Worm (Caenorhabditis elegans) whole organism, mixed stage, embryonic: Measurements from ENCODE around the gene W10D9.3.

Experiments
- M03D4.4 ChIP-seq: sonication (generic microtip); optimal IDR thresholded peaks from 2 replicates; lab custom pipeline; 2017; ENCODE audit warnings: mild to moderate bottlenecking, missing genetic modification characterization, missing compliant biosample characterization
- bed-3 ChIP-seq: fragments of 200-800 bp; sonication (Bioruptor generic); optimal IDR thresholded peaks from 3 replicates; lab custom pipeline; 2018; ENCODE audit warnings: mild to moderate bottlenecking, missing genetic modification characterization, moderate library complexity, missing compliant biosample characterization
- blmp-1 ChIP-seq: fragments of 150-350 bp; optimal IDR thresholded peaks from 2 replicates; lab custom pipeline; 2014; ENCODE audit warnings: missing biosample characterization, missing genetic modification characterization
- ceh-39 ChIP-seq: fragments of 150-350 bp; optimal IDR thresholded peaks from 2 replicates; lab custom pipeline; 2014; ENCODE audit warnings: missing biosample characterization, missing genetic modification characterization
- ceh-43 ChIP-seq: fragments of 200-800 bp; sonication (Bioruptor generic); optimal IDR thresholded peaks from 2 replicates; lab custom pipeline; 2018; ENCODE audit warnings: mild to moderate bottlenecking, missing genetic modification characterization, moderate library complexity, missing compliant biosample characterization
- ceh-83 ChIP-seq: fragments of 200-800 bp; sonication (Bioruptor generic); optimal IDR thresholded peaks from 2 replicates; lab custom pipeline; 2018; ENCODE audit warnings: mild to moderate bottlenecking, missing genetic modification characterization, missing compliant biosample characterization
- ces-1 ChIP-seq: fragments of 150-350 bp; optimal IDR thresholded peaks from 2 replicates; lab custom pipeline; 2014; ENCODE audit warnings: missing biosample characterization, missing genetic modification reagents, missing genetic modification characterization
- cnd-1 ChIP-seq: fragments of 200-800 bp; sonication (Bioruptor generic); optimal IDR thresholded peaks from 2 replicates; lab custom pipeline; 2018; ENCODE audit warnings: mild to moderate bottlenecking, missing genetic modification characterization, missing compliant biosample characterization
- drap-1 ChIP-seq: fragments of 200-800 bp; sonication (Bioruptor generic); optimal IDR thresholded peaks from 3 replicates; lab custom pipeline; 2018; ENCODE audit warnings: mild to moderate bottlenecking, missing genetic modification characterization, missing compliant biosample characterization
- elt-1 ChIP-seq: sonication (generic microtip); optimal IDR thresholded peaks from 2 replicates; lab custom pipeline; 2017; ENCODE audit warnings: missing genetic modification characterization, mild to moderate bottlenecking, missing compliant biosample characterization, antibody characterized with exemption, moderate library complexity, borderline replicate concordance; ENCODE audit not compliant: insufficient read depth
- elt-3 ChIP-seq: fragments of 150-350 bp; optimal IDR thresholded peaks from 2 replicates; lab custom pipeline; 2014; ENCODE audit warnings: missing biosample characterization, missing genetic modification characterization
- flh-1 ChIP-seq: fragments of 200-800 bp; sonication (Bioruptor generic); optimal IDR thresholded peaks from 2 replicates; lab custom pipeline; 2018; ENCODE audit warnings: mild to moderate bottlenecking, missing genetic modification characterization, moderate library complexity, missing compliant biosample characterization
- ham-2 ChIP-seq: fragments of 200-800 bp; sonication (Bioruptor generic); optimal IDR thresholded peaks from 2 replicates; lab custom pipeline; 2018; ENCODE audit warnings: mild to moderate bottlenecking, missing genetic modification characterization, missing compliant biosample characterization
- hlh-1 ChIP-seq: fragments of 150-350 bp; optimal IDR thresholded peaks from 2 replicates; lab custom pipeline; 2014; ENCODE audit warnings: missing biosample characterization, missing genetic modification reagents, missing genetic modification characterization
- lin-13 ChIP-seq: fragments of 150-350 bp; optimal IDR thresholded peaks from 2 replicates; lab custom pipeline; 2014; ENCODE audit warnings: missing biosample characterization, missing genetic modification characterization
- lin-32 ChIP-seq: fragments of 200-800 bp; sonication (Bioruptor generic); optimal IDR thresholded peaks from 2 replicates; lab custom pipeline; 2018; ENCODE audit warnings: mild to moderate bottlenecking, missing genetic modification characterization, missing compliant biosample characterization
- lsy-2 ChIP-seq: fragments of 150-350 bp; optimal IDR thresholded peaks from 2 replicates; lab custom pipeline; 2014; ENCODE audit warnings: missing biosample characterization, missing genetic modification characterization
- mab-5 ChIP-seq: fragments of 150-350 bp; optimal IDR thresholded peaks from 2 replicates; lab custom pipeline; 2014; ENCODE audit warnings: missing biosample characterization, missing genetic modification characterization
- mep-1 ChIP-seq: fragments of 150-350 bp; optimal IDR thresholded peaks from 2 replicates; lab custom pipeline; 2017; ENCODE audit warnings: missing biosample characterization, missing genetic modification reagents, missing genetic modification characterization, inconsistent platforms
- mls-2 ChIP-seq: sonication (generic microtip); optimal IDR thresholded peaks from 2 replicates; lab custom pipeline; 2016; ENCODE audit warnings: mild to moderate bottlenecking, missing genetic modification characterization, moderate library complexity, missing compliant biosample characterization
- nhr-12 ChIP-seq: fragments of 150-350 bp; optimal IDR thresholded peaks from 2 replicates; lab custom pipeline; 2014; ENCODE audit warnings: missing biosample characterization, missing genetic modification characterization
- nhr-2 ChIP-seq: fragments of 150-350 bp; optimal IDR thresholded peaks from 2 replicates; lab custom pipeline; 2014; ENCODE audit warnings: missing biosample characterization, missing genetic modification characterization
- nhr-237 ChIP-seq: fragments of 150-350 bp; optimal IDR thresholded peaks from 2 replicates; lab custom pipeline; 2014; ENCODE audit warnings: missing biosample characterization, missing genetic modification characterization
- nhr-28 ChIP-seq: fragments of 150-350 bp; optimal IDR thresholded peaks from 2 replicates; lab custom pipeline; 2014; ENCODE audit warnings: missing biosample characterization, missing genetic modification characterization
- nhr-76 ChIP-seq: sonication (generic microtip); optimal IDR thresholded peaks from 2 replicates; lab custom pipeline; 2017; ENCODE audit warnings: missing biosample characterization, missing genetic modification characterization
- pha-4 ChIP-seq: fragments of 150-350 bp; optimal IDR thresholded peaks from 2 replicates; lab custom pipeline; 2018; ENCODE audit warnings: missing biosample characterization, missing genetic modification reagents, missing genetic modification characterization
- sem-2 ChIP-seq: fragments of 200-800 bp; sonication (Bioruptor generic); optimal IDR thresholded peaks from 2 replicates; lab custom pipeline; 2018; ENCODE audit warnings: mild to moderate bottlenecking, missing genetic modification characterization, missing compliant biosample characterization
- snpc-4 ChIP-seq: fragments of 150-350 bp; optimal IDR thresholded peaks from 2 replicates; lab custom pipeline; 2014; ENCODE audit warnings: missing biosample characterization, missing genetic modification characterization
- sptf-1 ChIP-seq: sonication (generic microtip); optimal IDR thresholded peaks from 2 replicates; lab custom pipeline; 2017; ENCODE audit warnings: mild to moderate bottlenecking, missing genetic modification characterization, moderate library complexity, missing compliant biosample characterization
- tbx-8 ChIP-seq: fragments of 200-800 bp; sonication (Bioruptor generic); optimal IDR thresholded peaks from 2 replicates; lab custom pipeline; 2018; ENCODE audit warnings: mild to moderate bottlenecking, missing genetic modification characterization, moderate library complexity, missing compliant biosample characterization
- unc-120 ChIP-seq: sonication (generic microtip); optimal IDR thresholded peaks from 2 replicates; lab custom pipeline; 2017; ENCODE audit warnings: missing genetic modification characterization, missing compliant biosample characterization; ENCODE audit not compliant: poor library complexity, severe bottlenecking
- unc-39 ChIP-seq: fragments of 150-350 bp; optimal IDR thresholded peaks from 2 replicates; lab custom pipeline; 2014; ENCODE audit warnings: missing biosample characterization, missing genetic modification characterization
- unc-62 ChIP-seq: fragments of 150-350 bp; optimal IDR thresholded peaks from 2 replicates; lab custom pipeline; 2014; ENCODE audit warnings: missing biosample characterization, missing genetic modification reagents, missing genetic modification characterization
- zip-8 ChIP-seq: fragments of 150-350 bp; optimal IDR thresholded peaks from 2 replicates; lab custom pipeline; 2014; ENCODE audit warnings: missing biosample characterization, missing genetic modification characterization
- ztf-11 ChIP-seq: fragments of 150-350 bp; optimal IDR thresholded peaks from 2 replicates; lab custom pipeline; 2014; ENCODE audit warnings: missing biosample characterization, missing genetic modification characterization

W10D9.3 gene

DNA sequence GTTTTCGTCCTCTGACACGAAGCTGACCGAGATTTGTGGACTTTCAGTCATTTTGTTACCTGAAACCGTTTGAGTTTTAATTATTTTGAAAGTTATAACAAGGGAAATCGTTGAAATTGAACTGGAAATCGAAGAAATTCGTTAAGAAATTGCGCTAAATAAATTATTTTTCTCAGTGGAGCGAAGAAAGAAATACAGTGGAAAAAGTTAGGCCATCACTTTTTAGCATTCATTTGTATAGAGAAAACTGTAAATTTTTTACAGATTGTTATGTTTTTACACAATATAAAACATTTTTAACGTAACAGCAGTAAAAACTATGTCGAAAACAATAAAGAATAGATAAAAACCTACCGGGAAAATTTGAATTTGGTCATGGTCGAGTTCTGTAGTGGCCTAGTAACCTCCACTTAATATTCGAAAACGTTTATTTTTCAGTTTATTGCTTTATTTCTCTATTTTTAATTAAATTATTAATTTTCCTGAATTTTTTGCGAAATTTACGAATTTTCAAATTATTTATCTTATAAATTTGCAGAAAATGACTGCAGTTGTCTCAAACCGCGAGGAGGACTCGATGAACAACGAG, 23.7 kb upstream of the W10D9.3 start, which contains the start of the genes gldi-1 and prp-21:
gldi-1 (minus strand) TSS at position 51 of the 589 bp plus-strand sequence.
prp-21 (plus strand) TSS at position 539 of the 589 bp plus-strand sequence.
- TF ChIP-seq lsy-2 (tag; lab: Kevin White, UChicago) (peak; percentile 10), ces-1 (GFP tag; lab: Kevin White, UChicago) (peak; percentile 92), bed-3 (GFP tag; lab: Kevin White, UChicago) (no peak), nhr-237 (tag; lab: Kevin White, UChicago) (no peak)
- TF ChIP-seq, all 35 proteins: peak for 2

DNA sequence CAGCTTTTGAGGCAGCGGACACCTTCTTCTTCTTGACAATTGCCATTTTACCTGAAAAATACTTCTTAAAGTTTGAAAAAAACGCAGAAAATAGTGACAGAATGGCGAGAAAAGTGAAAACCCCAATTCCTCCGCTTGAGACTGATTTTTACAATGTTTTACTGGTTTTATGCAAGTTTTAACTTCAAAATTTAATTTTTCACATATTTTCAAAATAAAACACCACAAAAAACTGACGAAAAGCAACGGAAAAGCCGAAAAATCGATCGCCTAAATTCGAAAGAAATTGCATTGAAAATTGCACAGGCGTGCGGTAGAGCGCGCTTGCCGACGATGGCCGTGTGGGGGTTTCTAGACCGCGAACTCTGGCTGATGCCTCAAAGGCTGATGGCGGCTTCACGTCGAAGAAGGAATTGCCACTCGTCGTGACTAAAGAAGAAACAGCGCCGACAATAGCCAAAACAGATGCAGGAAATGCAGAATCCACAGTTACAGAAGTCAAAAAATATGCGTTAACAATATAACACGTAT, 15.2 kb upstream of the W10D9.3 start, which contains the start of gene nsun-1:
nsun-1 (minus strand) TSS at position 51 of the 531 bp plus-strand sequence.
- TF ChIP-seq nhr-12 (tag; lab: Kevin White, UChicago) (no peak), zip-8 (tag; lab: Kevin White, UChicago) (no peak), elt-1 (tag; lab: Kevin White, UChicago) (no peak), unc-39 (tag; lab: Kevin White, UChicago) (no peak), blmp-1 (tag; lab: Kevin White, UChicago) (no peak), pha-4 (tag; lab: Kevin White, UChicago) (peak; percentile 9), lin-32 (GFP tag; lab: Kevin White, UChicago) (no peak), ceh-43 (GFP tag; lab: Kevin White, UChicago) (no peak), lsy-2 (tag; lab: Kevin White, UChicago) (peak; percentile 50), sptf-1 (peak; percentile 67), M03D4.4 (no peak), ceh-83 (GFP tag; lab: Kevin White, UChicago) (no peak), nhr-28 (tag; lab: Kevin White, UChicago) (no peak), ces-1 (GFP tag; lab: Kevin White, UChicago) (peak; percentile 74), mep-1 (tag; lab: Kevin White, UChicago) (peak; percentile 41), cnd-1 (tag; lab: Kevin White, UChicago) (no peak), ceh-39 (tag; lab: Kevin White, UChicago) (no peak), elt-3 (no peak), snpc-4 (tag; lab: Kevin White, UChicago) (no peak), nhr-76 (tag; lab: Kevin White, UChicago) (no peak), bed-3 (GFP tag; lab: Kevin White, UChicago) (no peak), mls-2 (tag; lab: Kevin White, UChicago) (peak; percentile 43), hlh-1 (tag; lab: Kevin White, UChicago) (no peak), drap-1 (no peak), ztf-11 (peak; percentile 7), flh-1 (no peak), unc-62 (no peak), sem-2 (GFP tag; lab: Kevin White, UChicago) (no peak), nhr-2 (tag; lab: Kevin White, UChicago) (no peak), tbx-8 (GFP tag; lab: Kevin White, UChicago) (no peak), mab-5 (tag; lab: Kevin White, UChicago) (no peak), unc-120 (tag; lab: Kevin White, UChicago) (peak; percentile 41), nhr-237 (tag; lab: Kevin White, UChicago) (no peak), ham-2 (GFP tag; lab: Kevin White, UChicago) (no peak), lin-13 (tag; lab: Kevin White, UChicago) (no peak)

DNA sequence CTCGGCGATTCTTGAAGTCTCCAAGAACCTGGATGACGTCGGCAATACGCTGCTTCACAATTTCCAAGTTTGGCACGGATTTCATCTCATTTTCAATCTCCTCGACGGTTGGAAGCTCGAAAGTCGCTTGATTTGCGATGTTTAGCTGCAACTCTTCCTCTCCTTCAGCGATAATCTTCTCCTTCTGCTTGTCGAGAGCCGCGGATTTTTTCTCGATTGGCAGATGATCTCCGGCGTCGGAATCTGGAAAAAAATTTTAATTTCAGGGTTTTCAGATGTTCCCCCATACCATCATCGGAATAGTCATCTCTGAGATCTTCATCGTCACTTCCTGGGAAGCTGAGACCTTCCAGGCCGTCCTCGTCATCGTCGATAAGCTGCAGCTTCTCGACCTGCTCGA, 14.6 kb upstream of the W10D9.3 start:
- TF ChIP-seq nhr-28 (tag; lab: Kevin White, UChicago) (no peak), ztf-11 (no peak), pha-4 (tag; lab: Kevin White, UChicago) (no peak), snpc-4 (tag; lab: Kevin White, UChicago) (no peak), lsy-2 (tag; lab: Kevin White, UChicago) (no peak), mls-2 (tag; lab: Kevin White, UChicago) (no peak), cnd-1 (tag; lab: Kevin White, UChicago) (no peak), nhr-12 (tag; lab: Kevin White, UChicago) (no peak), ham-2 (GFP tag; lab: Kevin White, UChicago) (no peak), ces-1 (GFP tag; lab: Kevin White, UChicago) (no peak), bed-3 (GFP tag; lab: Kevin White, UChicago) (no peak), lin-32 (GFP tag; lab: Kevin White, UChicago) (no peak)
